Worm (Caenorhabditis elegans): Measurements from ENCODE around the gene col-171.

The col-171 gene

ce11 chrX:6355030-6355635 is 21.0 kb downstream of the col-171 start, which contains the start of gene C03B1.5:
Gene C03B1.5, plus strand, starts transcription at chrX:6355585.
- TF ChIP-seq mef-2 (tag; optimal IDR thresholded peaks at IDR 0.05): no peak
- TF ChIP-seq unc-86 (tag; optimal IDR thresholded peaks at IDR 0.05): no peak
- TF ChIP-seq jun-1 (tag; optimal IDR thresholded peaks at IDR 0.05): no peak
- TF ChIP-seq ceh-82 (tag; optimal IDR thresholded peaks at IDR 0.05): no peak
- TF ChIP-seq nhr-47 (tag; optimal IDR thresholded peaks at IDR 0.05): no peak
- TF ChIP-seq unc-62 (GFP tag; optimal IDR thresholded peaks at IDR 0.05): no peak
- TF ChIP-seq pax-3 (tag; optimal IDR thresholded peaks at IDR 0.05): no peak
- TF ChIP-seq sup-37 (GFP tag; optimal IDR thresholded peaks at IDR 0.05): no peak
- no peak for TF ChIP-seq egl-27 (tag; optimal IDR thresholded peaks at IDR 0.05)
- no peak for TF ChIP-seq nhr-12 (tag; optimal IDR thresholded peaks at IDR 0.05)
- TF ChIP-seq nhr-77 (tag; optimal IDR thresholded peaks at IDR 0.05): no peak
- TF ChIP-seq efl-1 (optimal IDR thresholded peaks at IDR 0.05): no peak
- TF ChIP-seq efl-1 (GFP tag; optimal IDR thresholded peaks at IDR 0.05 in 1 of 2): peak in 1 of 2 experiments; percentile 91
- TF ChIP-seq elt-2 (tag; optimal IDR thresholded peaks at IDR 0.05): peak; percentile 15

ce11 chrX:6357772-6358171 is 23.7 kb downstream of the col-171 start, which contains the start of gene C03B1.10:
Gene C03B1.10, minus strand, starts transcription at chrX:6357872.
- TF ChIP-seq egl-27 (tag; optimal IDR thresholded peaks at IDR 0.05) (no peak), blmp-1 (tag; optimal IDR thresholded peaks at IDR 0.05) (no peak), efl-3 (GFP tag; optimal IDR thresholded peaks at IDR 0.05) (no peak), pag-3 (tag; optimal IDR thresholded peaks at IDR 0.05; ENCODE audit: borderline replicate concordance, insufficient read depth) (no peak), unc-98 (GFP tag; IDR thresholded peaks at IDR 0.05) (no peak), fkh-8 (tag; optimal IDR thresholded peaks at IDR 0.05) (no peak), fos-1 (tag; optimal IDR thresholded peaks at IDR 0.05) (no peak), irx-1 (tag; optimal IDR thresholded peaks at IDR 0.05) (no peak), nhr-237 (tag; optimal IDR thresholded peaks at IDR 0.05) (no peak), ceh-63 (GFP tag; optimal IDR thresholded peaks at IDR 0.05) (no peak), ceh-88 (GFP tag; IDR thresholded peaks at IDR 0.05) (no peak), lsy-2 (tag; optimal IDR thresholded peaks at IDR 0.05) (no peak)

- TF ChIP-seq swsn-7 (tag; optimal IDR thresholded peaks at IDR 0.05) (no peak), fkh-4 (tag; optimal IDR thresholded peaks at IDR 0.05; ENCODE audit: borderline replicate concordance) (no peak), pag-3 (tag; optimal IDR thresholded peaks at IDR 0.05; ENCODE audit: borderline replicate concordance, insufficient read depth) (no peak)
Measured at ce11 chrX:6360077-6360476, 26.0 kb downstream of the col-171 start.

- no peak for TF ChIP-seq lir-3 (tag; optimal IDR thresholded peaks at IDR 0.05; ENCODE audit: poor library complexity)
- no peak for TF ChIP-seq efl-3 (GFP tag; optimal IDR thresholded peaks at IDR 0.05)
- TF ChIP-seq unc-130 (tag; optimal IDR thresholded peaks at IDR 0.05): no peak
- no peak for TF ChIP-seq nhr-71 (tag; optimal IDR thresholded peaks at IDR 0.05)
- TF ChIP-seq jun-1 (tag; optimal IDR thresholded peaks at IDR 0.05): no peak
- no peak for TF ChIP-seq ztf-4 (tag; optimal IDR thresholded peaks at IDR 0.05)
- no peak for TF ChIP-seq lin-15B (tag; optimal IDR thresholded peaks at IDR 0.05)
- TF ChIP-seq rnt-1 (tag; optimal IDR thresholded peaks at IDR 0.05): no peak
- no peak for TF ChIP-seq hlh-17 (GFP tag; optimal IDR thresholded peaks at IDR 0.05; ENCODE audit: borderline replicate concordance)
Measured at ce11 chrX:6360658-6361057, 26.6 kb downstream of the col-171 start, which contains the start of gene C03B1.14. Gene C03B1.14, minus strand, starts transcription at chrX:6360758.

- TF ChIP-seq efl-1 (optimal IDR thresholded peaks at IDR 0.05) (no peak), efl-1 (GFP tag; optimal IDR thresholded peaks at IDR 0.05 in 1 of 2) (peak in 1 of 2 experiments; percentile 29), rnt-1 (tag; optimal IDR thresholded peaks at IDR 0.05) (no peak)
Measured at ce11 chrX:6364196-6364595, 30.1 kb downstream of the col-171 start, which contains the start of gene C03B1.4. Gene C03B1.4, plus strand, starts transcription at chrX:6364496.
